Worm (Caenorhabditis elegans) whole organism, early embryonic: ENCODE measurements around the gene rde-11.

ENCODE experiments used
- ama-1 ChIP-seq: fragments of 150-350 bp; optimal IDR thresholded peaks from 2 replicates; lab custom pipeline; 2014
- ets-7 ChIP-seq: sonication (generic microtip); optimal IDR thresholded peaks from 2 replicates; lab custom pipeline; 2016; ENCODE audit warnings: missing genotype, missing genetic modification characterization, missing compliant biosample characterization
- flt-1 ChIP-seq: fragments of 200-800 bp; sonication (Bioruptor generic); IDR thresholded peaks from 2 replicates; pipeline ENCODE4 v1.3.6; 2022; ENCODE audit warnings: missing genetic modification characterization, missing compliant biosample characterization
- hmg-4 ChIP-seq: fragments of 200-800 bp; sonication (Bioruptor generic); optimal IDR thresholded peaks from 2 replicates; lab custom pipeline; 2018; ENCODE audit warnings: mild to moderate bottlenecking, missing genetic modification characterization, missing compliant biosample characterization
- hnd-1 ChIP-seq: sonication (generic microtip); optimal IDR thresholded peaks from 2 replicates; lab custom pipeline; 2016; ENCODE audit warnings: missing genetic modification characterization, missing compliant biosample characterization
- tbx-37 ChIP-seq: fragments of 200-800 bp; sonication (Bioruptor generic); conservative IDR thresholded peaks from 2 replicates; pipeline ENCODE4 v1.3.6; 2022; ENCODE audit warnings: missing genetic modification reagents, missing genetic modification characterization, missing compliant biosample characterization

DNA sequence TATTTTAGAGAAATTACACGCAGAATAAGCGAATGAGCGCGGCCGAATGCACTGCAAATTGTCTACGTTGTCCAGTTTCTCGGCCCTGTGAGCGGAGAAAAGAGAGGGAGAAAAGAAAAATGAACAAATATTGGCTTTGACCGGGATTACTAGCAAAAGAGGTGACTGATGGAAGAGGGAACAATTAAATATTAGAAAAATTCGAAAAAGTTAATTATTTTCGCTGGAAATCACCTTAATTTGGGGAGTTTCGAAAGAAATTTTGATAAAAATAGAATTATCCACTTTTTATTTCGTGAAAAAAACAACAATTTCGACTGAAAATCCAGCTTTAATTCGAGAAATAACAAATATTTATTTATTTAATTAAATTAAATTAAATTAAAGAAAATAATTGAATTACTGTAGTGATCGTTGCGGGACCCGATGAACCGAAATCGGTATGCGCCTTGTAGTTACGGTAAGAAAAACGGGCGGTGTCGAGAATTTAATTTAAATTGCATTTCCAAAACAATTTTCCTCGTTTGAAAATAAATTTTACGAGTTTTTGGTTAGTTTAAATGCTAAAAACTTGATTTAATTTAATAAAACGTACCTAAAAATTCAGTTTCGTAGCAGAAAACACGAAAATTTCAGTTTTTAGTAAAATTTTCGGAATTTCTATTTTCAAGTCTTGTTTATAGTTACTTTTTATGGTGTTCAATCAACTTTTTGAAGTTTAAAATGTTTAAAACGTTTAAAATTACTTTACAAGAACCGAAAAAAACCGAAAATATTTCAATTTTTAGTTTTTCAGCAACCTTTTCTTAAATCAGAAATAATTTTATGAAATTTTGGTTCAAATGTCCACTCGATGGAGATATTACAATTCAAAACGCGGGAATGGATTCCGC lies 49.6 kb downstream of the rde-11 start, which contains the start of the genes crld-1 and msh-5:
- TF ChIP-seq tbx-37 (no peak), ama-1 (no peak), flt-1 (GFP tag; lab: Robert Waterston, UW) (no peak), hmg-4 (GFP tag; lab: Kevin White, UChicago) (no peak), hnd-1 (tag; lab: Kevin White, UChicago) (no peak), ets-7 (tag; lab: Kevin White, UChicago) (no peak)
